Fruit fly (Drosophila melanogaster) whole organism, embryonic: Measurements from ENCODE around the gene trbl.
A peak's percentile ranks its signal among the peaks of the same experiment; 100 is the strongest.

Experiments used
- ATbp ChIP-seq: fragments of 200-800 bp; sonication (Bioruptor generic); optimal IDR thresholded peaks from 2 replicates; lab custom pipeline; 2017; ENCODE audit warnings: missing biosample characterization, mild to moderate bottlenecking, missing genetic modification characterization, missing genetic modification reagents
- B-H1 ChIP-seq: fragments of 200-800 bp; sonication (Bioruptor generic); IDR thresholded peaks from 3 replicates; pipeline ENCODE4 v1.3.6; 2022; ENCODE audit warnings: missing biosample characterization, missing genetic modification characterization
- Blimp-1 ChIP-seq: fragments of 200-800 bp; sonication (Bioruptor generic); optimal IDR thresholded peaks from 3 replicates; lab custom pipeline; 2018; ENCODE audit warnings: missing biosample characterization, missing genetic modification characterization, mild to moderate bottlenecking, moderate library complexity, missing genetic modification reagents
- CG10565 ChIP-seq: fragments of 200-800 bp; sonication (Bioruptor generic); optimal IDR thresholded peaks from 3 replicates; lab custom pipeline; 2016; ENCODE audit warnings: missing biosample characterization, mild to moderate bottlenecking, missing genetic modification characterization
- CG11560 ChIP-seq: fragments of 200-800 bp; sonication (Bioruptor generic); IDR thresholded peaks from 3 replicates; pipeline ENCODE4 v1.3.6; 2022; ENCODE audit warnings: missing biosample characterization, missing genetic modification characterization
- CG12071 ChIP-seq: fragments of 200-800 bp; sonication (Bioruptor generic); optimal IDR thresholded peaks from 3 replicates; lab custom pipeline; 2018; ENCODE audit warnings: missing biosample characterization, mild to moderate bottlenecking, missing genetic modification characterization
- CG13287 ChIP-seq: fragments of 200-800 bp; sonication (Bioruptor generic); IDR thresholded peaks from 2 replicates; pipeline ENCODE4 v1.3.6; 2022; ENCODE audit warnings: missing biosample characterization, missing genetic modification characterization; ENCODE audit not compliant: partially characterized antibody
- CG13296 ChIP-seq: fragments of 200-800 bp; sonication (Bioruptor generic); optimal IDR thresholded peaks from 3 replicates; lab custom pipeline; 2018; ENCODE audit warnings: missing biosample characterization, mild to moderate bottlenecking, missing genetic modification characterization
- CG13424 ChIP-seq: fragments of 200-800 bp; sonication (Bioruptor generic); optimal IDR thresholded peaks from 2 replicates; lab custom pipeline; 2019; ENCODE audit warnings: missing biosample characterization, mild to moderate bottlenecking, missing genetic modification characterization, moderate library complexity
- CG14014 ChIP-seq: fragments of 200-800 bp; sonication (Bioruptor generic); IDR thresholded peaks from 2 replicates; pipeline ENCODE4 v1.3.6; 2022; ENCODE audit warnings: missing biosample characterization, missing genetic modification characterization
- CG14710 ChIP-seq: fragments of 200-800 bp; sonication (Bioruptor generic); optimal IDR thresholded peaks from 3 replicates; lab custom pipeline; 2019; ENCODE audit warnings: missing biosample characterization, mild to moderate bottlenecking, missing genetic modification characterization, moderate library complexity
- CG15269 ChIP-seq: fragments of 200-800 bp; sonication (Bioruptor generic); optimal IDR thresholded peaks from 2 replicates; lab custom pipeline; 2018; ENCODE audit warnings: missing biosample characterization, mild to moderate bottlenecking, missing genetic modification characterization, moderate library complexity
- CG1529 ChIP-seq: fragments of 200-800 bp; sonication (Bioruptor generic); optimal IDR thresholded peaks from 3 replicates; lab custom pipeline; 2018; ENCODE audit warnings: missing biosample characterization, missing genetic modification characterization
- CG17385 ChIP-seq: fragments of 200-800 bp; sonication (Bioruptor generic); optimal IDR thresholded peaks from 3 replicates; lab custom pipeline; 2018; ENCODE audit warnings: missing biosample characterization, mild to moderate bottlenecking, missing genetic modification characterization
- CG2199 ChIP-seq: fragments of 200-800 bp; sonication (Bioruptor generic); IDR thresholded peaks from 3 replicates; pipeline ENCODE4 v1.3.6; 2022; ENCODE audit warnings: missing biosample characterization, missing genetic modification characterization
- CG31441 ChIP-seq: fragments of 200-800 bp; sonication (Bioruptor generic); IDR thresholded peaks from 2 replicates; pipeline ENCODE4 v1.3.6; 2022; ENCODE audit warnings: missing biosample characterization, missing genetic modification characterization
- CG6254 ChIP-seq: fragments of 200-800 bp; sonication (Bioruptor generic); optimal IDR thresholded peaks from 3 replicates; lab custom pipeline; 2017; ENCODE audit warnings: mild to moderate bottlenecking, missing biosample characterization, missing genetic modification reagents, missing genetic modification characterization
- CG7987 ChIP-seq: fragments of 200-800 bp; sonication (Bioruptor generic); optimal IDR thresholded peaks from 2 replicates; lab custom pipeline; 2018; ENCODE audit warnings: missing biosample characterization, mild to moderate bottlenecking, missing genetic modification characterization, moderate library complexity
- CG8924 ChIP-seq: fragments of 200-800 bp; optimal IDR thresholded peaks from 3 replicates; lab custom pipeline; 2019; ENCODE audit warnings: missing biosample characterization, mild to moderate bottlenecking, missing genetic modification characterization, moderate library complexity
- CTCF ChIP-seq: fragments of 200-800 bp; sonication (Bioruptor generic); optimal IDR thresholded peaks from 2 replicates; lab custom pipeline; 2017; ENCODE audit warnings: missing biosample characterization, mild to moderate bottlenecking, missing genetic modification characterization, moderate library complexity
- E2f2 ChIP-seq: fragments of 200-800 bp; sonication (Bioruptor generic); IDR thresholded peaks from 2 replicates; pipeline ENCODE4 v1.3.6; 2022; ENCODE audit warnings: missing biosample characterization, missing genetic modification characterization
- Fer1 ChIP-seq: fragments of 200-800 bp; sonication (Bioruptor generic); optimal IDR thresholded peaks from 2 replicates; lab custom pipeline; 2017; ENCODE audit warnings: missing biosample characterization, mild to moderate bottlenecking, missing genetic modification characterization
- Fer3 ChIP-seq: fragments of 200-800 bp; sonication (Bioruptor generic); optimal IDR thresholded peaks from 2 replicates; lab custom pipeline; 2018; ENCODE audit warnings: missing biosample characterization, mild to moderate bottlenecking, missing genetic modification characterization, moderate library complexity
- Hr51 ChIP-seq, 2 experiments: fragments of 200-800 bp; sonication (Bioruptor generic); optimal IDR thresholded peaks; 2 replicates in 1 of 2; 3 replicates in 1 of 2; lab custom pipeline; 2016 to 2018; ENCODE audit warnings: missing biosample characterization in 2 of 2, missing genetic modification characterization in 2 of 2, mild to moderate bottlenecking in 1 of 2, moderate library complexity in 1 of 2
- Med ChIP-seq: fragments of 200-800 bp; sonication (Bioruptor generic); peaks from one replicate; lab custom pipeline; 2016; ENCODE audit warnings: missing biosample characterization, missing genetic modification characterization, mild to moderate bottlenecking, inconsistent platforms, moderate library complexity
- Optix ChIP-seq: fragments of 200-800 bp; sonication (Bioruptor generic); IDR thresholded peaks from 3 replicates; pipeline ENCODE4 v1.3.6; 2022; ENCODE audit warnings: missing biosample characterization, missing genetic modification characterization
- PHDP ChIP-seq: fragments of 200-800 bp; sonication (Bioruptor generic); optimal IDR thresholded peaks from 3 replicates; lab custom pipeline; 2018; ENCODE audit warnings: missing biosample characterization, mild to moderate bottlenecking, missing genetic modification characterization, moderate library complexity
- Pdp1 ChIP-seq, 2 experiments: fragments of 200-800 bp; sonication (Bioruptor generic); optimal IDR thresholded peaks; 3 replicates each; lab custom pipeline; 2016; ENCODE audit warnings: missing biosample characterization in 2 of 2, missing genetic modification characterization in 2 of 2, mild to moderate bottlenecking in 1 of 2, moderate library complexity in 1 of 2
- Vsx1 ChIP-seq: fragments of 200-800 bp; sonication (Bioruptor generic); optimal IDR thresholded peaks from 2 replicates; lab custom pipeline; 2017; ENCODE audit warnings: missing biosample characterization, mild to moderate bottlenecking, missing genetic modification characterization, missing genetic modification reagents
- Xbp1 ChIP-seq: fragments of 200-800 bp; sonication (Bioruptor generic); optimal IDR thresholded peaks from 3 replicates; lab custom pipeline; 2016; ENCODE audit warnings: missing biosample characterization, mild to moderate bottlenecking, missing genetic modification characterization
- caup ChIP-seq: fragments of 200-800 bp; sonication (Bioruptor generic); optimal IDR thresholded peaks from 3 replicates; lab custom pipeline; 2017; ENCODE audit warnings: missing biosample characterization, mild to moderate bottlenecking, missing genetic modification characterization, moderate library complexity; ENCODE audit not compliant: severe bottlenecking
- ci ChIP-seq: fragments of 200-800 bp; sonication (Bioruptor generic); IDR thresholded peaks from 3 replicates; pipeline ENCODE4 v1.3.6; 2022; ENCODE audit warnings: missing biosample characterization, missing genetic modification characterization
- da ChIP-seq: fragments of 200-800 bp; sonication (Bioruptor generic); optimal IDR thresholded peaks from 2 replicates; lab custom pipeline; 2016; ENCODE audit warnings: missing biosample characterization, missing genetic modification characterization
- dysf ChIP-seq: fragments of 200-800 bp; sonication (Bioruptor generic); IDR thresholded peaks from 3 replicates; pipeline ENCODE4 v1.3.6; 2022; ENCODE audit warnings: missing biosample characterization, missing genetic modification characterization
- gcm ChIP-seq: fragments of 200-800 bp; sonication (Bioruptor generic); optimal IDR thresholded peaks from 2 replicates; lab custom pipeline; 2019; ENCODE audit warnings: missing biosample characterization, mild to moderate bottlenecking, missing genetic modification characterization, moderate library complexity
- grn ChIP-seq: fragments of 200-800 bp; sonication (Bioruptor generic); optimal IDR thresholded peaks from 3 replicates; lab custom pipeline; 2017; ENCODE audit warnings: missing biosample characterization, missing genetic modification characterization
- lab ChIP-seq: fragments of 200-800 bp; sonication (Bioruptor generic); optimal IDR thresholded peaks from 3 replicates; lab custom pipeline; 2017; ENCODE audit warnings: missing biosample characterization, missing genetic modification characterization, mild to moderate bottlenecking, moderate library complexity, missing genetic modification reagents
- lola ChIP-seq, 3 experiments: fragments of >200 bp in 2 of 3; fragments of 200-800 bp in 1 of 3; sonication (Bioruptor generic) in 1 of 3; optimal IDR thresholded peaks; 2 replicates each; lab custom pipeline; 2017 to 2019; ENCODE audit warnings: missing biosample characterization in 3 of 3, missing genetic modification characterization in 3 of 3, mild to moderate bottlenecking in 1 of 3, moderate library complexity in 1 of 3
- odd ChIP-seq: fragments of 200-800 bp; sonication (Bioruptor generic); optimal IDR thresholded peaks from 2 replicates; lab custom pipeline; 2017; ENCODE audit warnings: missing biosample characterization, mild to moderate bottlenecking, missing genetic modification characterization
- run ChIP-seq: fragments of 200-800 bp; sonication (Bioruptor generic); optimal IDR thresholded peaks from 3 replicates; lab custom pipeline; 2018; ENCODE audit warnings: missing biosample characterization, mild to moderate bottlenecking, missing genetic modification characterization
- salm ChIP-seq: fragments of 200-800 bp; sonication (Bioruptor generic); optimal IDR thresholded peaks from 2 replicates; lab custom pipeline; 2018; ENCODE audit warnings: missing biosample characterization, mild to moderate bottlenecking, missing genetic modification characterization
- scrt ChIP-seq: fragments of 200-800 bp; sonication (Bioruptor generic); optimal IDR thresholded peaks from 2 replicates; lab custom pipeline; 2018; ENCODE audit warnings: missing biosample characterization, mild to moderate bottlenecking, missing genetic modification characterization, moderate library complexity
- sens ChIP-seq: fragments of 200-800 bp; sonication (Bioruptor generic); peaks from one replicate; lab custom pipeline; 2016; ENCODE audit warnings: missing biosample characterization, missing genetic modification characterization
- sna ChIP-seq: fragments of 200-800 bp; sonication (Bioruptor generic); IDR thresholded peaks from 2 replicates; pipeline ENCODE4 v1.3.6; 2022; ENCODE audit warnings: missing biosample characterization, missing genetic modification characterization; ENCODE audit not compliant: partially characterized antibody
- sug ChIP-seq: fragments of 200-800 bp; optimal IDR thresholded peaks from 2 replicates; lab custom pipeline; 2019; ENCODE audit warnings: missing biosample characterization, mild to moderate bottlenecking, missing genetic modification characterization, moderate library complexity
- tap ChIP-seq: fragments of 200-800 bp; optimal IDR thresholded peaks from 3 replicates; lab custom pipeline; 2019; ENCODE audit warnings: missing biosample characterization, mild to moderate bottlenecking, missing genetic modification characterization, moderate library complexity
- twi ChIP-seq: fragments of 200-800 bp; optimal IDR thresholded peaks from 2 replicates; lab custom pipeline; 2019; ENCODE audit warnings: missing biosample characterization, mild to moderate bottlenecking, missing genetic modification characterization, moderate library complexity

The trbl gene

DNA sequence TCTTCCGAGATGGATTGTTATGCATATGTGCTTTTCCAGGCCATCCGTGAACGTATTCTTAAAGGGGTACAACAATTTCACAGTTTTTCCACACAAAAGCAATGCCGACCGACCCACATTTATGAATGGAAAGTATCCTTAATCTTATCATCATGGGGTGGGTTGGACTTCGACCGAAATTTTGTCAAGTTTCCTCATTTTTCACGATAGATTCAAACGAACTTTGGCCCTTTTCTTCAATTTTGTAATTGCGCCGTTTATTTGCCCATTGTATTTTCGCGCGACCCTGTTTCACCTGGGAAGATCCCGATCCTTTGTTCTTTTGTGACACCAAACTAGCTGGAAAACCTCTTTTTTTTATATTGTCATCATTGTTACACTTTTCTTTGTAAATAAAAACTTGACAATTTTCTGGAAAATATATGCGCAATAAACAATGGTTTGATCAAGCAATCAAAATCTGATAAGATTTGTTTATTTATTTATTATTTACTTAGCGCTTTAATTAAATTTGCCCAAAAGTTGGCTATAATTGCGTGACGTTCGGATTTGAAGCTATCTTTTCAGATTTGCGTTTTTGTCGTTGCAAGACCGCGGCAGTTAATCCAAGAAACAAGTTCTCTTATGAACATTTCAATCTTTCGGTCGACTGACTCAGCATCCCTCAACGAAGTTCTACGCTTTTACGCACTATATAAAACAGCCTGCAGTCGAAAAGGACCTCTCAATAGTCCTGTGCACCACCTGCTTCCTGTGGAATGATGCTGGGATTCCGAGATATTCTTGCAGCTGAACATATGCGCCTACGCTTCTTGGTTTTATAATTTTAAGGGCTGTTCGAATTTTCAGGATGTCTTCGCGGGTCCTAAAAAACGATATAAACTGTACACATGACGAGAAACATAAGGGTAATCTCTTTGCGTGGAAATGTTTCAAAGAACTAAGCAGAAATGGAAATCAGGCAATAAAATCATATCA, 4.9 kb upstream of the trbl start (continued):
- TF ChIP-seq Blimp-1 (GFP tag; lab: Kevin White, UChicago) (peak; percentile 31), dysf (GFP tag; lab: Robert Waterston, UW) (0 out of 3 replicates have a peak, but pooled peaks have one; percentile 9), lola (GFP tag; optimal IDR thresholded peaks at IDR 0.05; lab: Kevin White, UChicago) (peak in 1 of 3 experiments; percentile 64), Med (GFP tag; lab: Kevin White, UChicago) (peak; percentile 4), CG6254 (GFP tag; lab: Kevin White, UChicago) (peak; percentile 33), odd (GFP tag; lab: Kevin White, UChicago) (peak; percentile 27), CG11560 (tag; lab: Robert Waterston, UW) (no peak), lab (GFP tag; lab: Kevin White, UChicago) (peak; percentile 50), grn (GFP tag; lab: Kevin White, UChicago) (peak; percentile 79), CG12071 (GFP tag; lab: Kevin White, UChicago) (peak; percentile 27), Vsx1 (peak; percentile 72), Xbp1 (GFP tag; lab: Kevin White, UChicago) (no peak), da (GFP tag; lab: Kevin White, UChicago) (no peak), E2f2 (GFP tag; lab: Robert Waterston, UW) (peak; percentile 26; the same call in 1 of the 2 replicates), CTCF (GFP tag; lab: Kevin White, UChicago) (peak; percentile 55), CG7987 (GFP tag; lab: Kevin White, UChicago) (peak; percentile 61), Fer3 (tag; lab: Kevin White, UChicago) (peak; percentile 24), caup (GFP tag; lab: Kevin White, UChicago) (peak; percentile 27), run (tag; lab: Kevin White, UChicago) (peak; percentile 12), sug (tag; lab: Kevin White, UChicago) (peak; percentile 18), CG13296 (peak; percentile 73), CG14014 (GFP tag; lab: Robert Waterston, UW) (0 out of 2 replicates have a peak, but pooled peaks have one; percentile 31), B-H1 (GFP tag; lab: Robert Waterston, UW) (no peak), CG14710 (tag; lab: Kevin White, UChicago) (no peak), tap (tag; lab: Kevin White, UChicago) (peak; percentile 20), CG10565 (no peak), CG31441 (GFP tag; lab: Robert Waterston, UW) (no peak), CG8924 (tag; lab: Kevin White, UChicago) (peak; percentile 18), gcm (GFP tag; lab: Kevin White, UChicago) (peak; percentile 24), CG17385 (GFP tag; lab: Kevin White, UChicago) (peak; percentile 45), Pdp1 (GFP tag; optimal IDR thresholded peaks at IDR 0.05; lab: Kevin White, UChicago) (no peak), Fer1 (GFP tag; lab: Kevin White, UChicago) (peak; percentile 71), ATbp (GFP tag; lab: Kevin White, UChicago) (peak; percentile 59), twi (tag; lab: Kevin White, UChicago) (peak; percentile 65), salm (tag; lab: Kevin White, UChicago) (peak; percentile 67), CG1529 (GFP tag; lab: Kevin White, UChicago) (peak; percentile 14), scrt (GFP tag; lab: Kevin White, UChicago) (peak; percentile 31), PHDP (tag; lab: Kevin White, UChicago) (peak; percentile 64), CG13424 (tag; lab: Kevin White, UChicago) (peak; percentile 38), CG15269 (tag; lab: Kevin White, UChicago) (peak; percentile 25), CG13287 (GFP tag; lab: Robert Waterston, UW) (peak; percentile 7; the same call in 1 of the 2 replicates), ci (GFP tag; lab: Robert Waterston, UW) (peak; percentile 40; the same call in 1 of the 3 replicates), CG2199 (GFP tag; lab: Robert Waterston, UW) (peak; percentile 83; the same call in 2 of the 3 replicates), sens (GFP tag; lab: Kevin White, UChicago) (peak; percentile 66), Optix (no peak), Hr51 (GFP tag; optimal IDR thresholded peaks at IDR 0.05; lab: Kevin White, UChicago) (peak in 1 of 2 experiments; percentile 8), sna (GFP tag; lab: Robert Waterston, UW) (no peak)
